Fruit fly (Drosophila melanogaster) Kc167 (cell line): ENCODE measurements around the gene mRRF1.

Experiments used
- Myc ChIP-seq: fragments of >200 bp; optimal IDR thresholded peaks from 2 replicates; lab custom pipeline; 2017; ENCODE audit warnings: missing external identifiers
- Sin3A ChIP-seq: fragments of >200 bp; optimal IDR thresholded peaks from 2 replicates; lab custom pipeline; 2018; ENCODE audit warnings: missing external identifiers

DNA sequence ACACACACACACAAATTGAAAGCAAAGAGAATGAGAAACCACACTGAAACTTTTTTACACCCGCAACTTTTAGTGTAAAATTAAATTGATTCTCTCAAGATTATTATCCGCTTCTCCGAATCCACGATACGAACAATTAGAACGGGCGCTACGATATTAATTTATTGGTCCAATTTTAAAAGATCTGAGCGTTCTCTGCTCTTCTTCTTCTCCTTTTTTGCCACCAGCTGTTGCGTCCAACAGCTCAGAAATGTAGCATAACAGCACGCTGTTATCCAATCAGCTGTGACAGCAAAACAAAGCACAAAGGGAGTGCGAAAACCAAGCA is 5.5 kb upstream of the mRRF1 start, which contains the start of the genes UGP and Svip:
- TF ChIP-seq Myc (lab: Kevin White, UChicago) (no peak), Sin3A (lab: Kevin White, UChicago) (no peak)
